Fruit fly (Drosophila melanogaster): Measurements from ENCODE around the gene CG31668.

CG31668 gene

dm6 chr2L:2196590-2197474, 9.1 kb downstream of the CG31668 start (continued):
- TF ChIP-seq maf-S (GFP tag; optimal IDR thresholded peaks at IDR 0.05) (no peak), Antp (GFP tag; optimal IDR thresholded peaks at IDR 0.05) (peak; percentile 18), CG30403 (GFP tag; optimal IDR thresholded peaks at IDR 0.05) (peak; percentile 74), ken (GFP tag; IDR thresholded peaks at IDR 0.05) (no peak), seq (GFP tag; IDR thresholded peaks at IDR 0.05) (no peak), Fer2 (tag; optimal IDR thresholded peaks at IDR 0.05) (peak; percentile 20), CG4707 (GFP tag; optimal IDR thresholded peaks at IDR 0.05) (peak; percentile 29), CG15514 (GFP tag; optimal IDR thresholded peaks at IDR 0.05) (peak; percentile 59), NK7.1 (GFP tag; optimal IDR thresholded peaks at IDR 0.05) (no peak), Lpt (GFP tag; optimal IDR thresholded peaks at IDR 0.05) (peak; percentile 32), lola (GFP tag; optimal IDR thresholded peaks at IDR 0.05) (peak in 2 of 3 experiments; percentile 66 to 78), CG9437 (GFP tag; optimal IDR thresholded peaks at IDR 0.05) (peak; percentile 1), CG7839 (tag; optimal IDR thresholded peaks at IDR 0.05) (peak; percentile 58), CG6254 (GFP tag; optimal IDR thresholded peaks at IDR 0.05) (peak; percentile 70), CG15696 (tag; optimal IDR thresholded peaks at IDR 0.05) (peak; percentile 24), CG11696 (GFP tag; IDR thresholded peaks at IDR 0.05) (no peak), chn (GFP tag; optimal IDR thresholded peaks at IDR 0.05) (peak; percentile 69), CG32532 (GFP tag; IDR thresholded peaks at IDR 0.05) (no peak), hkb (optimal IDR thresholded peaks at IDR 0.05) (peak; percentile 19), hkb (GFP tag; IDR thresholded peaks at IDR 0.05) (no peak), Med (GFP tag) (peak; percentile 89), PHDP (tag; optimal IDR thresholded peaks at IDR 0.05) (peak; percentile 51), h (optimal IDR thresholded peaks at IDR 0.05) (no peak), dmrt11E (tag; optimal IDR thresholded peaks at IDR 0.05) (peak; percentile 67), dpn (GFP tag; optimal IDR thresholded peaks at IDR 0.05) (peak in 1 of 2 experiments; percentile 28), CG1647 (GFP tag; optimal IDR thresholded peaks at IDR 0.05) (no peak), emc (GFP tag; optimal IDR thresholded peaks at IDR 0.05) (no peak), CG5180 (GFP tag; optimal IDR thresholded peaks at IDR 0.05) (peak; percentile 96), CG10274 (GFP tag; optimal IDR thresholded peaks at IDR 0.05) (no peak), zf30C (GFP tag; optimal IDR thresholded peaks at IDR 0.05) (no peak), lov (optimal IDR thresholded peaks at IDR 0.05) (no peak), lov (GFP tag; IDR thresholded peaks at IDR 0.05) (no peak), Nf-YC (tag; optimal IDR thresholded peaks at IDR 0.05) (peak; percentile 87), ro (GFP tag; IDR thresholded peaks at IDR 0.05) (no peak), CG4328 (GFP tag; optimal IDR thresholded peaks at IDR 0.05) (peak; percentile 74), kni (GFP tag; optimal IDR thresholded peaks at IDR 0.05) (peak; percentile 99), CG4730 (GFP tag; IDR thresholded peaks at IDR 0.05) (no peak), CG17612 (GFP tag; IDR thresholded peaks at IDR 0.05) (no peak), Dbx (GFP tag; IDR thresholded peaks at IDR 0.05) (no peak), Doc2 (GFP tag; IDR thresholded peaks at IDR 0.05) (no peak), bsh (GFP tag; optimal IDR thresholded peaks at IDR 0.05) (peak in 1 of 2 experiments; percentile 65), CG7745 (tag; optimal IDR thresholded peaks at IDR 0.05) (no peak), CG17568 (GFP tag; optimal IDR thresholded peaks at IDR 0.05) (no peak), gt (GFP tag; IDR thresholded peaks at IDR 0.05) (no peak), sima (GFP tag; optimal IDR thresholded peaks at IDR 0.05) (no peak), Abd-B (GFP tag; optimal IDR thresholded peaks at IDR 0.05) (no peak), gem (tag; optimal IDR thresholded peaks at IDR 0.05) (peak; percentile 77), gsb-n (tag; optimal IDR thresholded peaks at IDR 0.05) (peak; percentile 98), Opbp (GFP tag; IDR thresholded peaks at IDR 0.05; ENCODE audit: partially characterized antibody) (no peak)
